Fruit fly (Drosophila melanogaster) whole organism: ENCODE data around the gene Karl.

Experiments used
- CG8478 ChIP-seq: fragments of >200 bp; optimal IDR thresholded peaks from 2 replicates; lab custom pipeline; 2018; ENCODE audit warnings: inconsistent platforms
- Dll ChIP-seq: fragments of >200 bp; optimal IDR thresholded peaks from 2 replicates; lab custom pipeline; 2017
- pan ChIP-seq: fragments of >200 bp; optimal IDR thresholded peaks from 2 replicates; lab custom pipeline; 2017
- psq ChIP-seq: fragments of >200 bp; optimal IDR thresholded peaks from 2 replicates; lab custom pipeline; 2017

- TF ChIP-seq CG8478 (lab: Kevin White, UChicago) (no peak), pan (lab: Kevin White, UChicago) (no peak), psq (no peak), Dll (lab: Kevin White, UChicago) (no peak)
Measured at dm6 chrX:11818047-11818766, 31.0 kb downstream of the Karl start.
